Fruit fly (Drosophila melanogaster) whole organism, embryonic: ENCODE results near the gene GIIIspla2.

Experiments
- B-H2 ChIP-seq: fragments of 200-800 bp; sonication (Bioruptor generic); optimal IDR thresholded peaks from 2 replicates; lab custom pipeline; 2018; ENCODE audit warnings: missing biosample characterization, mild to moderate bottlenecking, missing genetic modification characterization
- CG10462 ChIP-seq: fragments of 200-800 bp; sonication (Bioruptor generic); optimal IDR thresholded peaks from 2 replicates; lab custom pipeline; 2016; ENCODE audit warnings: missing biosample characterization, missing genetic modification characterization
- CG10979 ChIP-seq: fragments of 200-800 bp; sonication (Bioruptor generic); optimal IDR thresholded peaks from 2 replicates; lab custom pipeline; 2018; ENCODE audit warnings: missing biosample characterization, mild to moderate bottlenecking, missing genetic modification characterization, moderate library complexity
- CG11723 ChIP-seq: fragments of 200-800 bp; sonication (Bioruptor generic); optimal IDR thresholded peaks from 2 replicates; lab custom pipeline; 2017; ENCODE audit warnings: missing biosample characterization, mild to moderate bottlenecking, missing genetic modification characterization
- CG12104 ChIP-seq: fragments of 200-800 bp; sonication (Bioruptor generic); optimal IDR thresholded peaks from 3 replicates; lab custom pipeline; 2016; ENCODE audit warnings: missing biosample characterization, missing genetic modification characterization
- CG14860 ChIP-seq: fragments of 200-800 bp; sonication (Bioruptor generic); IDR thresholded peaks from 3 replicates; pipeline ENCODE4 v1.3.6; 2022; ENCODE audit warnings: missing biosample characterization, missing genetic modification characterization; ENCODE audit not compliant: partially characterized antibody
- CG17186 ChIP-seq: fragments of 200-800 bp; sonication (Bioruptor generic); optimal IDR thresholded peaks from 3 replicates; lab custom pipeline; 2017; ENCODE audit warnings: missing biosample characterization, missing genetic modification reagents, missing genetic modification characterization
- CG1792 ChIP-seq: fragments of 200-800 bp; sonication (Bioruptor generic); optimal IDR thresholded peaks from 2 replicates; lab custom pipeline; 2016; ENCODE audit warnings: missing biosample characterization, missing genetic modification characterization
- CG18476 ChIP-seq: fragments of 200-800 bp; sonication (Bioruptor generic); optimal IDR thresholded peaks from 2 replicates; lab custom pipeline; 2016; ENCODE audit warnings: missing biosample characterization, mild to moderate bottlenecking, missing genetic modification characterization
- CG30431 ChIP-seq: fragments of 200-800 bp; sonication (Bioruptor generic); optimal IDR thresholded peaks from 2 replicates; lab custom pipeline; 2017; ENCODE audit warnings: missing biosample characterization, missing genetic modification characterization
- CG3407 ChIP-seq: fragments of 200-800 bp; sonication (Bioruptor generic); optimal IDR thresholded peaks from 2 replicates; lab custom pipeline; 2018; ENCODE audit warnings: missing biosample characterization, mild to moderate bottlenecking, missing genetic modification characterization
- CG34224 ChIP-seq: fragments of 200-800 bp; sonication (Bioruptor generic); IDR thresholded peaks from 3 replicates; pipeline ENCODE4 v1.3.6; 2022; ENCODE audit warnings: missing biosample characterization, missing genetic modification characterization; ENCODE audit not compliant: partially characterized antibody
- CG34376 ChIP-seq: fragments of 200-800 bp; sonication (Bioruptor generic); optimal IDR thresholded peaks from 2 replicates; lab custom pipeline; 2018; ENCODE audit warnings: missing biosample characterization, mild to moderate bottlenecking, missing genetic modification characterization
- CG4424 ChIP-seq: fragments of 200-800 bp; sonication (Bioruptor generic); optimal IDR thresholded peaks from 3 replicates; lab custom pipeline; 2016; ENCODE audit warnings: missing biosample characterization, missing genetic modification characterization
- CG6272 ChIP-seq: fragments of 200-800 bp; sonication (Bioruptor generic); IDR thresholded peaks from 2 replicates; pipeline ENCODE4 v1.3.6; 2022; ENCODE audit warnings: missing biosample characterization, missing genetic modification characterization
- CG7745 ChIP-seq: fragments of 200-800 bp; sonication (Bioruptor generic); optimal IDR thresholded peaks from 2 replicates; lab custom pipeline; 2018; ENCODE audit warnings: missing biosample characterization, mild to moderate bottlenecking, missing genetic modification characterization, moderate library complexity
- CG7786 ChIP-seq: fragments of 200-800 bp; sonication (Bioruptor generic); optimal IDR thresholded peaks from 2 replicates; lab custom pipeline; 2016; ENCODE audit warnings: missing biosample characterization, missing genetic modification characterization
- CrebB ChIP-seq: fragments of 200-800 bp; sonication (Bioruptor generic); optimal IDR thresholded peaks from 3 replicates; lab custom pipeline; 2018; ENCODE audit warnings: missing biosample characterization, mild to moderate bottlenecking, missing genetic modification characterization
- Dfd ChIP-seq, 2 experiments: fragments of >200 bp; optimal IDR thresholded peaks; 2 replicates each; lab custom pipeline; 2017; ENCODE audit warnings: missing biosample characterization in 2 of 2, missing genetic modification characterization in 2 of 2
- Ets97D ChIP-seq: fragments of 200-800 bp; sonication (Bioruptor generic); optimal IDR thresholded peaks from 3 replicates; lab custom pipeline; 2016; ENCODE audit warnings: missing biosample characterization, missing genetic modification characterization
- Fer3 ChIP-seq: fragments of 200-800 bp; sonication (Bioruptor generic); optimal IDR thresholded peaks from 2 replicates; lab custom pipeline; 2018; ENCODE audit warnings: missing biosample characterization, mild to moderate bottlenecking, missing genetic modification characterization, moderate library complexity
- Myb ChIP-seq: fragments of 200-800 bp; sonication (Bioruptor generic); optimal IDR thresholded peaks from 2 replicates; lab custom pipeline; 2016; ENCODE audit warnings: missing biosample characterization, missing genetic modification characterization
- Opbp ChIP-seq: fragments of 200-800 bp; sonication (Bioruptor generic); IDR thresholded peaks from 3 replicates; pipeline ENCODE4 v1.3.6; 2022; ENCODE audit warnings: missing biosample characterization, missing genetic modification characterization; ENCODE audit not compliant: partially characterized antibody
- Usf ChIP-seq: fragments of 200-800 bp; sonication (Bioruptor generic); optimal IDR thresholded peaks from 2 replicates; lab custom pipeline; 2017; ENCODE audit warnings: missing genotype, missing biosample characterization, missing genetic modification characterization
- aop ChIP-seq: fragments of 200-800 bp; sonication (Bioruptor generic); IDR thresholded peaks from 2 replicates; pipeline ENCODE4 v1.3.6; 2022; ENCODE audit warnings: missing biosample characterization, missing genetic modification characterization
- ara ChIP-seq: fragments of 200-800 bp; sonication (Bioruptor generic); IDR thresholded peaks from 2 replicates; pipeline ENCODE4 v1.3.6; 2022; ENCODE audit warnings: missing biosample characterization, missing genetic modification characterization
- dan ChIP-seq: fragments of 200-800 bp; sonication (Bioruptor generic); IDR thresholded peaks from 2 replicates; pipeline ENCODE4 v1.3.6; 2022; ENCODE audit warnings: missing biosample characterization, missing genetic modification characterization
- esg ChIP-seq: fragments of 200-800 bp; sonication (Bioruptor generic); conservative IDR thresholded peaks from 2 replicates; pipeline ENCODE4 v1.3.6; 2022; ENCODE audit warnings: missing biosample characterization, missing genetic modification characterization
- fd64A ChIP-seq: fragments of 200-800 bp; sonication (Bioruptor generic); optimal IDR thresholded peaks from 3 replicates; lab custom pipeline; 2018; ENCODE audit warnings: missing biosample characterization, mild to moderate bottlenecking, missing genetic modification characterization
- jing ChIP-seq: fragments of 200-800 bp; sonication (Bioruptor generic); optimal IDR thresholded peaks from 2 replicates; lab custom pipeline; 2018; ENCODE audit warnings: missing biosample characterization, mild to moderate bottlenecking, missing genetic modification characterization
- knrl ChIP-seq: fragments of 200-800 bp; sonication (Bioruptor generic); IDR thresholded peaks from 3 replicates; pipeline ENCODE4 v1.3.6; 2022; ENCODE audit warnings: missing biosample characterization, missing genetic modification characterization; ENCODE audit not compliant: partially characterized antibody
- lab ChIP-seq: fragments of 200-800 bp; sonication (Bioruptor generic); optimal IDR thresholded peaks from 3 replicates; lab custom pipeline; 2017; ENCODE audit warnings: missing biosample characterization, missing genetic modification characterization, mild to moderate bottlenecking, moderate library complexity, missing genetic modification reagents
- oc ChIP-seq: fragments of 200-800 bp; sonication (Bioruptor generic); optimal IDR thresholded peaks from 2 replicates; lab custom pipeline; 2018; ENCODE audit warnings: missing biosample characterization, mild to moderate bottlenecking, missing genetic modification characterization, moderate library complexity
- pan ChIP-seq, 4 experiments: fragments of >200 bp in 3 of 4; fragments of 200-800 bp in 1 of 4; sonication (Bioruptor generic) in 1 of 4; optimal IDR thresholded peaks in 3 of 4; IDR thresholded peaks in 1 of 4; 2 replicates each; pipeline versions ENCODE4 v1.3.6 to Lab custom; 2017 to 2022; ENCODE audit warnings: missing biosample characterization in 2 of 4, missing genetic modification characterization in 2 of 4, mixed read lengths in 1 of 4
- peb ChIP-seq: fragments of 200-800 bp; sonication (Bioruptor generic); IDR thresholded peaks from 2 replicates; pipeline ENCODE4 v1.3.6; 2022; ENCODE audit warnings: missing biosample characterization, missing genetic modification characterization
- pros ChIP-seq: fragments of 200-800 bp; sonication (Bioruptor generic); optimal IDR thresholded peaks from 3 replicates; lab custom pipeline; 2019; ENCODE audit warnings: missing biosample characterization, mild to moderate bottlenecking, missing genetic modification characterization, moderate library complexity
- psq ChIP-seq: fragments of 200-800 bp; sonication (Bioruptor generic); optimal IDR thresholded peaks from 2 replicates; lab custom pipeline; 2017; ENCODE audit warnings: missing biosample characterization, missing genetic modification characterization
- ranshi ChIP-seq: fragments of 200-800 bp; sonication (Bioruptor generic); IDR thresholded peaks from 2 replicates; pipeline ENCODE4 v1.3.6; 2022; ENCODE audit warnings: missing biosample characterization, missing genetic modification characterization
- salm ChIP-seq: fragments of 200-800 bp; sonication (Bioruptor generic); optimal IDR thresholded peaks from 2 replicates; lab custom pipeline; 2018; ENCODE audit warnings: missing biosample characterization, mild to moderate bottlenecking, missing genetic modification characterization
- seq ChIP-seq: fragments of 200-800 bp; sonication (Bioruptor generic); IDR thresholded peaks from 2 replicates; pipeline ENCODE4 v1.3.6; 2022; ENCODE audit warnings: missing biosample characterization, missing genetic modification characterization
- sisA ChIP-seq: fragments of 200-800 bp; sonication (Bioruptor generic); IDR thresholded peaks from 2 replicates; pipeline ENCODE4 v1.3.6; 2022; ENCODE audit warnings: missing biosample characterization, missing genetic modification characterization
- slp2 ChIP-seq: fragments of 200-800 bp; sonication (Bioruptor generic); optimal IDR thresholded peaks from 2 replicates; lab custom pipeline; 2016; ENCODE audit warnings: missing biosample characterization, missing genetic modification characterization
- sob ChIP-seq: fragments of 200-800 bp; sonication (Bioruptor generic); IDR thresholded peaks from 2 replicates; pipeline ENCODE4 v1.3.6; 2022; ENCODE audit warnings: missing biosample characterization, missing genetic modification characterization
- stc ChIP-seq: fragments of 200-800 bp; sonication (Bioruptor generic); IDR thresholded peaks from 2 replicates; pipeline ENCODE4 v1.3.6; 2022; ENCODE audit warnings: missing biosample characterization, missing genetic modification characterization
- trh ChIP-seq: fragments of 200-800 bp; sonication (Bioruptor generic); optimal IDR thresholded peaks from 2 replicates; lab custom pipeline; 2016; ENCODE audit warnings: missing biosample characterization, missing genetic modification characterization
- tup ChIP-seq: fragments of 200-800 bp; sonication (Bioruptor generic); optimal IDR thresholded peaks from 2 replicates; lab custom pipeline; 2016; ENCODE audit warnings: missing biosample characterization, mild to moderate bottlenecking, missing genetic modification characterization, moderate library complexity
- twi ChIP-seq: fragments of 200-800 bp; optimal IDR thresholded peaks from 2 replicates; lab custom pipeline; 2019; ENCODE audit warnings: missing biosample characterization, mild to moderate bottlenecking, missing genetic modification characterization, moderate library complexity
- usp ChIP-seq: fragments of >200 bp; optimal IDR thresholded peaks from 2 replicates; lab custom pipeline; 2017; ENCODE audit warnings: missing biosample characterization, missing genetic modification characterization
- wdn ChIP-seq: fragments of 200-800 bp; sonication (Bioruptor generic); IDR thresholded peaks from 2 replicates; pipeline ENCODE4 v1.3.6; 2022; ENCODE audit warnings: missing biosample characterization, missing genetic modification characterization
- z ChIP-seq: fragments of 200-800 bp; sonication (Bioruptor generic); IDR thresholded peaks from 3 replicates; pipeline ENCODE4 v1.3.6; 2022; ENCODE audit warnings: missing biosample characterization, missing genetic modification characterization

GIIIspla2 gene

DNA sequence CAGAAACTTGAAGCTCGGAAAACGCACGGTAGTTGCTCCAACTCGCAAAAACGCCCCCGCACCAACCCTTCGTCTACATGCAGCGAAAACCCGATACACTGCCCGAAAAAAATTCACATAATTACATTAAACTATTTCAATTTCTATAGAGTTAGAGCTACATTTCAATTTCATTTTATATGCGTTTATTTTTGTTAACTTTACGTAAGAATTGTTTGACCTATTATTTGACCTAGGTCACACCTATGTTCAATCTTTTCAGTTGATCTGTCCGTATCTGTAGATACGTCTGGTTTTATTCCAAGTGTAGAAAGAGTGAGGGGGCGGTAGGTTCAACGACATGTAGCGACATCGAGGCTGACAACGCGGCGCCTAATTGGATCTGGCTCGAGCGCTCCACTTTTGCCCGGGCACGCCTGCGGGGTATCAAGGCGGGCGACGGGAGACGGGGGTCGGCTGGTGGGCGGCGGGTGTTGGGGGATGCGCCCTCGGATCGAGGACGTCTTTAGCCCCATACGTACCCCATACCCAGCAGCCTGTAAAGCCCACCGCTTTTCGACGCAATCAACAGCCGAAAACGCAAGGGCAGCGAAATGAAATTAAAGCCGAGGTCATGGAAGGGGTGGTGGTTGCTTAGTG, 45.4 kb downstream of the GIIIspla2 start (continued):
- TF ChIP-seq Usf (GFP tag; lab: Kevin White, UChicago) (no peak), CG34224 (no peak), Ets97D (no peak), jing (GFP tag; lab: Kevin White, UChicago) (peak; percentile 13), CG7786 (GFP tag; lab: Kevin White, UChicago) (no peak), dan (no peak), aop (no peak), CG18476 (GFP tag; lab: Kevin White, UChicago) (no peak), lab (GFP tag; lab: Kevin White, UChicago) (peak; percentile 48), wdn (GFP tag; lab: Robert Waterston, UW) (no peak), Myb (no peak), psq (no peak), CrebB (tag; lab: Kevin White, UChicago) (no peak), stc (GFP tag; lab: Robert Waterston, UW) (no peak), fd64A (no peak), CG14860 (GFP tag; lab: Robert Waterston, UW) (no peak), CG3407 (no peak), ranshi (GFP tag; lab: Robert Waterston, UW) (no peak), CG30431 (no peak), CG7745 (tag; lab: Kevin White, UChicago) (no peak), B-H2 (GFP tag; lab: Kevin White, UChicago) (no peak), usp (no peak), CG17186 (no peak), CG10462 (GFP tag; lab: Kevin White, UChicago) (no peak), CG12104 (GFP tag; lab: Kevin White, UChicago) (no peak), pan (optimal IDR thresholded peaks at IDR 0.05; lab: Kevin White, UChicago) (no peak), pan (GFP tag; optimal IDR thresholded peaks at IDR 0.05 in 1 of 2, IDR thresholded peaks at IDR 0.05 in 1 of 2) (peak in 1 of 2 experiments; percentile 57), tup (no peak), sob (0 out of 2 replicates have a peak, but pooled peaks have one; percentile 18), ara (GFP tag; lab: Robert Waterston, UW) (no peak), CG10979 (tag; lab: Kevin White, UChicago) (no peak), sisA (0 out of 2 replicates have a peak, but pooled peaks have one; percentile 7), twi (tag; lab: Kevin White, UChicago) (no peak), CG6272 (no peak), trh (GFP tag; lab: Kevin White, UChicago) (no peak), CG1792 (no peak), CG11723 (GFP tag; lab: Kevin White, UChicago) (no peak), z (GFP tag; lab: Robert Waterston, UW) (no peak), Opbp (GFP tag; lab: Robert Waterston, UW) (no peak), seq (GFP tag; lab: Robert Waterston, UW) (no peak), CG34376 (GFP tag; lab: Kevin White, UChicago) (no peak), esg (GFP tag; lab: Robert Waterston, UW) (no peak), slp2 (no peak), Dfd (GFP tag; optimal IDR thresholded peaks at IDR 0.05; lab: Kevin White, UChicago) (no peak), pros (no peak), oc (tag; lab: Kevin White, UChicago) (no peak), salm (tag; lab: Kevin White, UChicago) (no peak), Fer3 (tag; lab: Kevin White, UChicago) (peak; percentile 31), peb (GFP tag; lab: Robert Waterston, UW) (no peak), knrl (GFP tag; lab: Robert Waterston, UW) (no peak), CG4424 (no peak)
